Fruit fly (Drosophila melanogaster): Measurements from ENCODE around the gene Cyp28c1.

The Cyp28c1 gene

DNA sequence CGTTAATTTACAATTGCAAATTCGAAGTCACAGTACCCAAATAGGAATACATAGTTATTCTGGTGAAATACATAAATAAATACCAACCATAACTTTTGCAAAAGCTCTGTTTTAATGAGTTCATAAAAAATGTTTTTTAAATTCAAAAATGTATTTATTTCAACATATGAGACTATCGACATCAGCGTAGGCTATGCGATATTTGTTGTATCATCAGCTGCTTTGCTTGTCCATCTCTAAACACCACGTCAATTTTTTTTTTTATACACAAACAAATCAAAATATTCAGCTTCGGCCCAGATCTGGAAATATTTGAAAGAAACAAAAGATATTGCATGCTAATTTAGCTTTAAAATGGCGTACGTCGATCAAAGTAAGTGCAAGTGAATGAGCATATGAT, 48.7 kb downstream of the Cyp28c1 start, which contains the start of gene CG1840:
TSS of gene CG1840 (plus strand) at position 211 of the 400 bp plus-strand sequence.
- peak; percentile 40 for TF ChIP-seq Eip78C (GFP tag)
- TF ChIP-seq CG16779 (tag; optimal IDR thresholded peaks at IDR 0.05): no peak
- no peak for TF ChIP-seq Eip75B (GFP tag; optimal IDR thresholded peaks at IDR 0.05)
- peak; percentile 35 for TF ChIP-seq esn (GFP tag; optimal IDR thresholded peaks at IDR 0.05)
- peak; percentile 5 for TF ChIP-seq cyc (GFP tag; optimal IDR thresholded peaks at IDR 0.05)
